Worm (Caenorhabditis elegans): ENCODE results near the gene set-21.

DNA sequence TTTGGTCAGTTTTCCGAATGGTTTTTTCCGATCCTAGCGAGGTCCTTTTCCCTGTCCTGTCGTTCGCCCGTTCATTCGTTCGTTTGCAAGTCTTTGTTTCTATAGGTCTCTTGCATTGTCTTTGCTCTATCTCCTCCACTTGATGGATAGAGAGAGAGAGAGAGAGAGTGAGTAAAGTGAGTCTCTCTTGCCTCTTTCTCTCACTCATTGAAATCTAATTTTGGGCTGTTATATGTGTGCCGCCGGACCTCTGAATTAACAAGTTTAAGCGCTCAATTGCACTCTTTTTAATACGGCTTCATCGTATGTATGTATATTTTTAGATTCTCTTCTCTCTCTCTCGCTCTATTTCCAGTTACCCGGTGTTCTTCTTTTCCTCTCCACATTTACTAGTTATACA lies 13.2 kb downstream of the set-21 start:
- TF ChIP-seq nhr-237 (tag; optimal IDR thresholded peaks at IDR 0.05), result no peak
- TF ChIP-seq lin-39 (tag; optimal IDR thresholded peaks at IDR 0.05), result no peak
- TF ChIP-seq skn-1 (tag; optimal IDR thresholded peaks at IDR 0.05), result no peak
- TF ChIP-seq ama-1 (optimal IDR thresholded peaks at IDR 0.05), result no peak
- TF ChIP-seq ceh-16 (tag; optimal IDR thresholded peaks at IDR 0.05), result no peak
- no peak for TF ChIP-seq ceh-82 (tag; optimal IDR thresholded peaks at IDR 0.05)
- no peak for TF ChIP-seq nhr-25 (tag; optimal IDR thresholded peaks at IDR 0.05)
